Worm (Caenorhabditis elegans) whole organism, midembryonic: ENCODE results near the gene figl-1.

Experiments
- T22C8.4 ChIP-seq: fragments of 200-800 bp; sonication (Bioruptor generic); IDR thresholded peaks from 2 replicates; pipeline ENCODE4 v1.3.6; 2022; ENCODE audit warnings: missing genetic modification characterization, missing compliant biosample characterization
- flt-1 ChIP-seq: fragments of 200-800 bp; sonication (Bioruptor generic); IDR thresholded peaks from 2 replicates; pipeline ENCODE4 v1.3.6; 2022; ENCODE audit warnings: missing genetic modification characterization, missing compliant biosample characterization
- ref-1 ChIP-seq: fragments of 200-800 bp; sonication (Bioruptor generic); conservative IDR thresholded peaks from 2 replicates; pipeline ENCODE4 v1.3.6; 2022; ENCODE audit warnings: missing genetic modification reagents, missing genetic modification characterization, missing compliant biosample characterization
- ztf-29 ChIP-seq: fragments of 200-800 bp; sonication (Bioruptor generic); IDR thresholded peaks from 2 replicates; pipeline ENCODE4 v1.3.6; 2022; ENCODE audit warnings: missing genetic modification reagents, missing genetic modification characterization, missing compliant biosample characterization

ce11 chrV:4326841-4327240, 19.0 kb downstream of the figl-1 start, which contains the start of gene D2063.1:
- TF ChIP-seq T22C8.4 (GFP tag; lab: Robert Waterston, UW) (no peak), ref-1 (GFP tag; lab: Robert Waterston, UW) (no peak), ztf-29 (GFP tag; lab: Robert Waterston, UW) (no peak), flt-1 (GFP tag; lab: Robert Waterston, UW) (no peak)
